Fruit fly (Drosophila melanogaster) whole organism, adult: ENCODE measurements around the gene InR.
A peak's percentile ranks its signal among the peaks of the same experiment; 100 is the strongest.

Experiments
- CG11617 ChIP-seq: fragments of 200-800 bp; sonication (Bioruptor generic); optimal IDR thresholded peaks from 2 replicates; lab custom pipeline; 2017; ENCODE audit warnings: mild to moderate bottlenecking, missing biosample characterization, missing genetic modification reagents, missing genetic modification characterization
- CG12768 ChIP-seq: fragments of 200-800 bp; sonication (Bioruptor generic); optimal IDR thresholded peaks from 2 replicates; lab custom pipeline; 2017; ENCODE audit warnings: missing biosample characterization, missing genetic modification characterization, mild to moderate bottlenecking, moderate library complexity, missing genetic modification reagents
- CG14711 ChIP-seq: fragments of 200-800 bp; sonication (Bioruptor generic); optimal IDR thresholded peaks from 2 replicates; lab custom pipeline; 2018; ENCODE audit warnings: missing biosample characterization, mild to moderate bottlenecking, missing genetic modification characterization, moderate library complexity
- CG1620 ChIP-seq: fragments of 200-800 bp; sonication (Bioruptor generic); optimal IDR thresholded peaks from 2 replicates; lab custom pipeline; 2016; ENCODE audit warnings: missing biosample characterization, missing genetic modification characterization
- CG33017 ChIP-seq: fragments of 200-800 bp; sonication (Bioruptor generic); optimal IDR thresholded peaks from 2 replicates; lab custom pipeline; 2018; ENCODE audit warnings: missing biosample characterization, mild to moderate bottlenecking, missing genetic modification characterization, moderate library complexity
- CG5204 ChIP-seq: fragments of 200-800 bp; sonication (Bioruptor generic); optimal IDR thresholded peaks from 2 replicates; lab custom pipeline; 2016; ENCODE audit warnings: missing biosample characterization, missing genetic modification characterization
- CG7045 ChIP-seq: fragments of 200-800 bp; sonication (Bioruptor generic); optimal IDR thresholded peaks from 2 replicates; lab custom pipeline; 2017; ENCODE audit warnings: missing biosample characterization, mild to moderate bottlenecking, missing genetic modification characterization
- CG7101 ChIP-seq: fragments of 200-800 bp; sonication (Bioruptor generic); optimal IDR thresholded peaks from 2 replicates; lab custom pipeline; 2018; ENCODE audit warnings: missing biosample characterization, mild to moderate bottlenecking, missing genetic modification characterization, moderate library complexity
- Clk ChIP-seq: fragments of 200-800 bp; sonication (Bioruptor generic); optimal IDR thresholded peaks from 2 replicates; lab custom pipeline; 2017; ENCODE audit warnings: missing biosample characterization, missing genetic modification characterization
- Crg-1 ChIP-seq: fragments of 200-800 bp; sonication (Bioruptor generic); optimal IDR thresholded peaks from 2 replicates; lab custom pipeline; 2016; ENCODE audit warnings: missing biosample characterization, missing genetic modification characterization
- Hr96 ChIP-seq: fragments of 200-800 bp; sonication (Bioruptor generic); optimal IDR thresholded peaks from 2 replicates; lab custom pipeline; 2016; ENCODE audit warnings: missing biosample characterization, missing genetic modification characterization
- Mnt ChIP-seq: fragments of 200-800 bp; sonication (Bioruptor generic); optimal IDR thresholded peaks from 2 replicates; lab custom pipeline; 2016; ENCODE audit warnings: missing biosample characterization, mild to moderate bottlenecking, missing genetic modification characterization
- bab1 ChIP-seq: fragments of 200-800 bp; sonication (Bioruptor generic); optimal IDR thresholded peaks from 3 replicates; lab custom pipeline; 2019; ENCODE audit warnings: missing biosample characterization, mild to moderate bottlenecking, missing genetic modification characterization, moderate library complexity
- cic ChIP-seq: fragments of 200-800 bp; sonication (Bioruptor generic); optimal IDR thresholded peaks from 2 replicates; lab custom pipeline; 2017; ENCODE audit warnings: missing biosample characterization, mild to moderate bottlenecking, missing genetic modification characterization, moderate library complexity
- cnc ChIP-seq, 2 experiments: fragments of >200 bp; optimal IDR thresholded peaks; 2 replicates each; lab custom pipeline; 2017
- kay ChIP-seq: fragments of 200-800 bp; sonication (Bioruptor generic); peaks from one replicate; lab custom pipeline; 2016; ENCODE audit warnings: missing biosample characterization, missing genetic modification characterization, borderline replicate concordance
- ovo ChIP-seq: fragments of 200-800 bp; sonication (Bioruptor generic); optimal IDR thresholded peaks from 2 replicates; lab custom pipeline; 2016; ENCODE audit warnings: missing biosample characterization, missing genetic modification characterization
- pad ChIP-seq: fragments of 200-800 bp; sonication (Bioruptor generic); optimal IDR thresholded peaks from 3 replicates; lab custom pipeline; 2017; ENCODE audit warnings: missing biosample characterization, missing genetic modification characterization, mild to moderate bottlenecking, moderate library complexity, missing genetic modification reagents
- tj ChIP-seq: fragments of 200-800 bp; sonication (Bioruptor generic); optimal IDR thresholded peaks from 3 replicates; lab custom pipeline; 2017; ENCODE audit warnings: missing biosample characterization, mild to moderate bottlenecking, missing genetic modification characterization, moderate library complexity
- toe ChIP-seq: fragments of 200-800 bp; sonication (Bioruptor generic); optimal IDR thresholded peaks from 2 replicates; lab custom pipeline; 2016; ENCODE audit warnings: missing biosample characterization, missing genetic modification characterization

InR gene

dm6 chr3R:21593735-21594345 is 25.3 kb downstream of the InR start:
- TF ChIP-seq CG7101 (tag; lab: Kevin White, UChicago) (no peak), CG5204 (GFP tag; lab: Kevin White, UChicago) (no peak), kay (GFP tag; lab: Kevin White, UChicago) (no peak), pad (peak; percentile 79), CG14711 (tag; lab: Kevin White, UChicago) (no peak), cic (GFP tag; lab: Kevin White, UChicago) (no peak), cnc (optimal IDR thresholded peaks at IDR 0.05; lab: Kevin White, UChicago) (no peak), CG7045 (GFP tag; lab: Kevin White, UChicago) (no peak)

dm6 chr3R:21593079-21593478 is 26.0 kb downstream of the InR start:
- TF ChIP-seq CG12768 = no peak
- peak; percentile 85 for TF ChIP-seq kay (GFP tag; lab: Kevin White, UChicago)
- TF ChIP-seq cic (GFP tag; lab: Kevin White, UChicago) = peak; percentile 51

DNA sequence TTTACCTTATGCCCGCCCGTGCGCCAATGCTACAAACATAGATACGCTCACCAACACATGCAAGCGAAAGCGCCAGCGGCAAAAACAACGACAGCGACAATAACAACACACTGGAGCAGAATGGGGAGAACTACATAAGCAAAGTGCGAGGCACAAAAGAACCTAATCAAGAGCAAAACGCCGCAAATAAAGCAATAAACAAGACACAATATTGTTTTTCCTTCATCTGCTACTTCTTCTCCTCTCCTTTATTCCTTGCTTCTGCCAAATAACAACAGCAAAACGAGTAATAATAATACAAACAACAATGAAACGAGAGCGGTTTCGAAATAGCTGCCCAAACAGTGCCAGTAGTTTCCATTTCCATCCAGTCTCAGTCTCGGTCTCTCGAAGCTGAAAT is 27.2 kb downstream of the InR start:
- peak; percentile 20 for TF ChIP-seq cic (GFP tag; lab: Kevin White, UChicago)
- no peak for TF ChIP-seq CG5204 (GFP tag; lab: Kevin White, UChicago)
- TF ChIP-seq CG7101 (tag; lab: Kevin White, UChicago) = no peak
- TF ChIP-seq CG11617 = no peak
- TF ChIP-seq Crg-1 = no peak

DNA sequence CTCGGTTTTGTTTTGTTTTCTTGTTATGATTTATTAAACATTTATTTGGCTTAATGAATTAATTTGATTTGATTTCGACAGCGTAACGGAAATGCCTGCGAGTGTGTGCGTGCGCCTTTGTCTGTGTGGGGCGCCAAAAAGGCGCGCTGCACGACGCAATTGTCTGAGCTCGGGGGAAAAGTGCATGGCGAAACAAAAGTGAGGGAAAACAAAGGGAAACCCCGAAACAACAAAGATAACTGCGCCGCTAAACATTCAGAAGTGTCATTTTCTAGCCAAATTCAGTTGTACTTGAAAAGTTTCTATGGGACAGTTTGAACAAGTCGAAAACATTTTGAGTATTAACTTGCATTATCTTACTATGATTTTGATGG is 27.8 kb downstream of the InR start:
- TF ChIP-seq Mnt (GFP tag; lab: Kevin White, UChicago) (no peak), CG5204 (GFP tag; lab: Kevin White, UChicago) (no peak), CG7101 (tag; lab: Kevin White, UChicago) (no peak), toe (GFP tag; lab: Kevin White, UChicago) (no peak), CG1620 (GFP tag; lab: Kevin White, UChicago) (no peak), bab1 (GFP tag; lab: Kevin White, UChicago) (no peak), tj (GFP tag; lab: Kevin White, UChicago) (no peak), cic (GFP tag; lab: Kevin White, UChicago) (no peak), CG33017 (tag; lab: Kevin White, UChicago) (no peak), pad (no peak)

DNA sequence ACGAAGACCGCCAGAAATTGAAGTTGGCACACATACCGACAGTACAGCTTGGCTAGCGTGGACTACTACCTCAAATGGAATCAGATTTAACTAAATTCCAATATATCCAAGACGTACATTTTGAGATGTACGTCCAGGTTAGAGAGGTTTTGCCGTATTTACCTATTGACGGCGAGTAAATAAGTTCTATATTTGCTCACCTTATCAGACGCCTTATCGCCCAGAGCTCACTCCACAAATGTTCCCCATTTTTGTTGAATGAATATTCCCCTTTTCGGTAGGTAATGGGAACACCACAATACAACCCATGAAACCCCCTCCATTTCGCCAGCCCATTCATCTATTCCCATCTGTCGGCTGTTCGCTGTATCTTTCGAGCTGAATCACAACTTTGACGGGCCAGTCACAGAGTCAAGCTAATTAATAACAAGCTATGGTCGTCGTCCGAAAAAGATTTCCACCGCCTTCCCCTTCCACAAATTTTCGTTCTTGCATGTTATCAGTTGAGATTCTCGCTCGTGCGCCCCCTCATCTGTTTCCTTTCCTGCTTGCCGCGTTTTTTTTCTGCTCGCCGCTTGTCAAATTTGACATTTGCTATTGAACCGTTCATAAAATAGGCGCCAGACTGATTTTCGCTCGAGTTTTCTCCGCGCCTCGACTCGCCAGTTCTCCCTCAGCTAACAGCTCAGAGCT is 28.3 kb downstream of the InR start:
- TF ChIP-seq CG11617 (peak; percentile 93), CG7045 (GFP tag; lab: Kevin White, UChicago) (peak; percentile 93), Crg-1 (peak; percentile 99), tj (GFP tag; lab: Kevin White, UChicago) (peak; percentile 38), toe (GFP tag; lab: Kevin White, UChicago) (peak; percentile 93), cnc (optimal IDR thresholded peaks at IDR 0.05; lab: Kevin White, UChicago) (no peak), Clk (GFP tag; lab: Kevin White, UChicago) (peak; percentile 92), cic (GFP tag; lab: Kevin White, UChicago) (peak; percentile 97), kay (GFP tag; lab: Kevin White, UChicago) (peak; percentile 97), ovo (GFP tag; lab: Kevin White, UChicago) (peak; percentile 99), CG14711 (tag; lab: Kevin White, UChicago) (peak; percentile 71), Hr96 (GFP tag; lab: Kevin White, UChicago) (peak; percentile 93), CG1620 (GFP tag; lab: Kevin White, UChicago) (peak; percentile 97), Mnt (GFP tag; lab: Kevin White, UChicago) (peak; percentile 91), CG5204 (GFP tag; lab: Kevin White, UChicago) (peak; percentile 89), CG7101 (tag; lab: Kevin White, UChicago) (peak; percentile 93), bab1 (GFP tag; lab: Kevin White, UChicago) (no peak), pad (peak; percentile 87), CG12768 (peak; percentile 97), CG33017 (tag; lab: Kevin White, UChicago) (peak; percentile 80)

dm6 chr3R:21590203-21590659 is 28.9 kb downstream of the InR start:
- TF ChIP-seq Hr96 (GFP tag; lab: Kevin White, UChicago) (no peak), Mnt (GFP tag; lab: Kevin White, UChicago) (no peak), CG11617 (no peak), cic (GFP tag; lab: Kevin White, UChicago) (peak; percentile 89), CG5204 (GFP tag; lab: Kevin White, UChicago) (no peak), CG7045 (GFP tag; lab: Kevin White, UChicago) (no peak), CG14711 (tag; lab: Kevin White, UChicago) (no peak), toe (GFP tag; lab: Kevin White, UChicago) (no peak), Crg-1 (no peak), CG33017 (tag; lab: Kevin White, UChicago) (no peak), bab1 (GFP tag; lab: Kevin White, UChicago) (no peak), cnc (optimal IDR thresholded peaks at IDR 0.05; lab: Kevin White, UChicago) (no peak), CG7101 (tag; lab: Kevin White, UChicago) (no peak), ovo (GFP tag; lab: Kevin White, UChicago) (no peak), CG12768 (no peak), kay (GFP tag; lab: Kevin White, UChicago) (peak; percentile 75), tj (GFP tag; lab: Kevin White, UChicago) (no peak), CG1620 (GFP tag; lab: Kevin White, UChicago) (no peak)
